Worm (Caenorhabditis elegans) whole organism, late embryonic: ENCODE results near the gene cup-5.

Experiments
- gmeb-2 ChIP-seq: sonication (generic microtip); optimal IDR thresholded peaks from 2 replicates; lab custom pipeline; 2016; ENCODE audit warnings: missing genetic modification characterization, inconsistent platforms, missing compliant biosample characterization
- hlh-13 ChIP-seq: fragments of 200-800 bp; sonication (Bioruptor generic); optimal IDR thresholded peaks from 2 replicates; lab custom pipeline; 2018; ENCODE audit warnings: mild to moderate bottlenecking, missing genetic modification characterization, missing compliant biosample characterization
- nhr-11 ChIP-seq: fragments of 150-350 bp; optimal IDR thresholded peaks from 2 replicates; lab custom pipeline; 2014; ENCODE audit warnings: missing biosample characterization, missing genetic modification characterization
- pax-1 ChIP-seq: fragments of 150-350 bp; optimal IDR thresholded peaks from 2 replicates; lab custom pipeline; 2014; ENCODE audit warnings: missing biosample characterization, missing genetic modification characterization
- pha-4 ChIP-seq: fragments of 150-350 bp; optimal IDR thresholded peaks from 2 replicates; lab custom pipeline; 2018; ENCODE audit warnings: missing biosample characterization, missing genetic modification reagents, missing genetic modification characterization

ce11 chrIII:7618294-7618693 lies 34.3 kb downstream of the cup-5 start:
- TF ChIP-seq pha-4 (tag; lab: Kevin White, UChicago) (no peak), hlh-13 (GFP tag; lab: Kevin White, UChicago) (no peak), nhr-11 (tag; lab: Kevin White, UChicago) (no peak), pax-1 (tag; lab: Kevin White, UChicago) (no peak), gmeb-2 (tag; lab: Kevin White, UChicago) (no peak)
